Fruit fly (Drosophila melanogaster): ENCODE results near the gene CG7083.

CG7083 gene

DNA sequence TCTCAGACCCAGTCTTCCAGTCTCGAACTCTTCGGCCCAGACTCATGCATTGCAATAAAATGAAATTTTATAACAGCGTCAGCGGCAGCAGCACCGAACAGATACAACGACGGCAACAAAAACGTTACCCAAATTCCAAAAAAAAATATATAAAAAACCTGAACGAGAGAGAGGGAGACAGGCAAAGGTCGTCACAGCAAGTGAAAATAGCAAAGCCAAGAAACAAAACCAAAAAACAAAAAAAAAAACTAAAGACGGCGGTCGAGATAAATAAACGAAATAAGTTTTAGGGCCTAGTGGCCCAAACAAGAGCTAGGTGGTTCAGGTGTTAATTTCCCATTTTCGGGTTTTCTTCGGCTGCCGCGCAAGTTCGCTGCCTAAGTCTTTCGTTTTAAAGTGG is 33.5 kb downstream of the CG7083 start:
- no peak for TF ChIP-seq Hr78 (GFP tag; optimal IDR thresholded peaks at IDR 0.05)
- TF ChIP-seq brk (GFP tag; optimal IDR thresholded peaks at IDR 0.05), result no peak
- TF ChIP-seq Vsx2 (GFP tag; optimal IDR thresholded peaks at IDR 0.05; ENCODE audit: partially characterized antibody), result no peak
- no peak for TF ChIP-seq Hnf4 (GFP tag; optimal IDR thresholded peaks at IDR 0.05)
- no peak for TF ChIP-seq dmrt93B (GFP tag; optimal IDR thresholded peaks at IDR 0.05)
- no peak for TF ChIP-seq CG9705 (GFP tag; optimal IDR thresholded peaks at IDR 0.05)
- TF ChIP-seq rgr (GFP tag; optimal IDR thresholded peaks at IDR 0.05), result no peak
- no peak for TF ChIP-seq Sp1 (GFP tag; optimal IDR thresholded peaks at IDR 0.05)
- no peak for TF ChIP-seq pan (optimal IDR thresholded peaks at IDR 0.05)
- no peak for TF ChIP-seq dsf (GFP tag; optimal IDR thresholded peaks at IDR 0.05; ENCODE audit: borderline replicate concordance)
- no peak for TF ChIP-seq Jra (GFP tag; optimal IDR thresholded peaks at IDR 0.05)
- no peak for TF ChIP-seq woc (GFP tag; optimal IDR thresholded peaks at IDR 0.05)
- no peak for TF ChIP-seq N (GFP tag; optimal IDR thresholded peaks at IDR 0.05)
- no peak for TF ChIP-seq sv (GFP tag; optimal IDR thresholded peaks at IDR 0.05)
- TF ChIP-seq fru (GFP tag; optimal IDR thresholded peaks at IDR 0.05), result no peak

DNA sequence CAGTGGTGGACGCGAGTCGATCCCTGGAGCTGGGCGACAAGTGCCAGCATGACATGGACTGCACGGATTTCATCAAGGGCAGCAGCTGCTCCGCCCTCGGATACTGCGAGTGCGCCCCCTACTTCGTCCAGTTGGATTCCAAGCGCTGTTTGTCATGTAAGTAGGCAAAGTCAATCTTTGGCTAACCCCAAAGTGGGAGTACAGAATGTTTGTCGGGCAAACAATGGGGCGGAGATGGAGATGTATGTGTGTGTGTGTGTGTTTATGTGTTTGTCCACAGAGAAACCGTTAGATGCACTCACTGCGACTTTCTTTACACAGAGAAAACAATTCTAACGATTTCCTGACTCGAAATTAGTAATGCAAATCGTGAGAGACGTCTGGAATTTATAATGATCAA is 38.6 kb downstream of the CG7083 start:
- no peak for TF ChIP-seq CG32264 (GFP tag; optimal IDR thresholded peaks at IDR 0.05)
- no peak for TF ChIP-seq Vsx2 (GFP tag; optimal IDR thresholded peaks at IDR 0.05; ENCODE audit: partially characterized antibody)
- no peak for TF ChIP-seq tai (GFP tag; optimal IDR thresholded peaks at IDR 0.05)
- TF ChIP-seq rgr (GFP tag; optimal IDR thresholded peaks at IDR 0.05), result no peak
- no peak for TF ChIP-seq dsf (GFP tag; optimal IDR thresholded peaks at IDR 0.05; ENCODE audit: borderline replicate concordance)
- TF ChIP-seq woc (GFP tag; optimal IDR thresholded peaks at IDR 0.05), result no peak

DNA sequence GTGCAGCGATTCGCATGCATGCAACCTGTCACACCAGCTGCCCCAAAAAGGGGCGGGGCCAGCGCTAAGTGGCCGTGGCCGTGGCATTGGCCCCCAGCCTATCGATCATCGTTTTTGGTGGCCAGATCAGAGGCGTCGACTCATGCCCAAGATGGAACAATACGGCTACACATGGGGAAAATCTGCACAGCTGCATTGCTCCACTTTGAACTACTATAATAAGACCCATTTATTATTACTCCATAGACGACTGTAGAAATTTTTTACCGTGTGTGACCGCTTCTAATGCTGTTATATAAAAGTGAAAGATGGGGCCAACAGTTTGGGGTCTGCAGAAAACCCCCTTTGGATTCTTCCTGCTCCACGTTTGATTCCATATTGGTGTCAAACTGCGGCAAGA is 43.4 kb downstream of the CG7083 start:
- no peak for TF ChIP-seq OdsH (GFP tag; optimal IDR thresholded peaks at IDR 0.05)
- TF ChIP-seq sv (GFP tag; optimal IDR thresholded peaks at IDR 0.05), result no peak
- no peak for TF ChIP-seq CrebA (GFP tag; optimal IDR thresholded peaks at IDR 0.05; ENCODE audit: borderline replicate concordance)
- TF ChIP-seq usp (GFP tag; optimal IDR thresholded peaks at IDR 0.05), result no peak
- TF ChIP-seq br (GFP tag; optimal IDR thresholded peaks at IDR 0.05), result no peak
- TF ChIP-seq woc (GFP tag; optimal IDR thresholded peaks at IDR 0.05), result no peak
- TF ChIP-seq Rel (GFP tag; optimal IDR thresholded peaks at IDR 0.05), result no peak
- TF ChIP-seq Rel (tag; optimal IDR thresholded peaks at IDR 0.05), result no peak

dm6 chr3L:8385055-8385454 is 44.5 kb downstream of the CG7083 start:
- TF ChIP-seq fru (GFP tag; optimal IDR thresholded peaks at IDR 0.05), result peak; percentile 46
- TF ChIP-seq sv (GFP tag; optimal IDR thresholded peaks at IDR 0.05), result no peak
- TF ChIP-seq N (GFP tag; optimal IDR thresholded peaks at IDR 0.05), result no peak
- TF ChIP-seq HLH106 (tag; optimal IDR thresholded peaks at IDR 0.05), result peak; percentile 12
- peak in 1 of 2 experiments; percentile 39 for TF ChIP-seq foxo (GFP tag; optimal IDR thresholded peaks at IDR 0.05)
- peak; percentile 15 for TF ChIP-seq ey (GFP tag; optimal IDR thresholded peaks at IDR 0.05)
- TF ChIP-seq rgr (GFP tag; optimal IDR thresholded peaks at IDR 0.05), result peak; percentile 4
- TF ChIP-seq OdsH (GFP tag; optimal IDR thresholded peaks at IDR 0.05), result peak; percentile 12
- peak; percentile 55 for TF ChIP-seq h (GFP tag; optimal IDR thresholded peaks at IDR 0.05)
- TF ChIP-seq br (GFP tag; optimal IDR thresholded peaks at IDR 0.05), result peak; percentile 35
- TF ChIP-seq brk (GFP tag; optimal IDR thresholded peaks at IDR 0.05), result no peak
- peak; percentile 30 for TF ChIP-seq woc (GFP tag; optimal IDR thresholded peaks at IDR 0.05)
- TF ChIP-seq psq (GFP tag; optimal IDR thresholded peaks at IDR 0.05), result peak; percentile 49

DNA sequence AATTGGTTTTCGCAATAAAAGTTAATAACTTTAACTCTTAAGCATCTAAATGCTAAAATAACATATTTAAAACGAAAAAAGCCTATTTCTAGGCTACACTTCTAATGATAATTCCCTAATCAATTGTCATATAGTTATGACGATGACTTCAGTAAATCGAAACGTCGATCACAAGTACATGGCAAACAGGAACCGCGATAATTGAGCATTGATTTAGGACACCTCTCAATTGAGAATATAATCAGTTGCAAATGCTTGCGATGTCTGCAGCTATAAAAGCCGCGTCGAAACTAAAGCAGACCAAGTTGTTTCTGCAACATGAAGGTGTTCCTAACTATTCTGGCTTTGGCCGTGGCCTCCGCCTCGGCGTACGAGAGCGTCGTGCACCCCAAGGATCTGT is 50.7 kb downstream of the CG7083 start, which contains the start of gene Jon66Ci:
Jon66Ci (plus strand) TSS at position 301 of the 400 bp plus-strand sequence.
- TF ChIP-seq dl (GFP tag; optimal IDR thresholded peaks at IDR 0.05; ENCODE audit: insufficient read depth in 1 of 2, partially characterized antibody in 2 of 2) (no peak), dsf (GFP tag; optimal IDR thresholded peaks at IDR 0.05; ENCODE audit: borderline replicate concordance) (no peak), CrebA (GFP tag; optimal IDR thresholded peaks at IDR 0.05; ENCODE audit: borderline replicate concordance) (no peak)
